Fruit fly (Drosophila melanogaster) whole organism: ENCODE data around the gene fipi.

Experiments
- Dll ChIP-seq: fragments of >200 bp; optimal IDR thresholded peaks from 2 replicates; lab custom pipeline; 2017
- EcR ChIP-seq, 2 experiments: fragments of >200 bp; optimal IDR thresholded peaks; 2 replicates each; lab custom pipeline; 2017; ENCODE audit warnings: missing biosample characterization in 2 of 2, missing genetic modification characterization in 2 of 2, missing genetic modification reagents in 2 of 2

- TF ChIP-seq EcR (GFP tag; optimal IDR thresholded peaks at IDR 0.05; lab: Kevin White, UChicago) (no peak), Dll (lab: Kevin White, UChicago) (no peak)
Observed at dm6 chr2L:4823797-4824196, 30.0 kb upstream of the fipi start.
